Fruit fly (Drosophila melanogaster) whole organism, embryonic: Measurements from ENCODE around the gene Gr64a.

Source experiments
- Awh ChIP-seq: fragments of 200-800 bp; sonication (Bioruptor generic); IDR thresholded peaks from 2 replicates; pipeline ENCODE4, ENCODE4 v1.3.6; 2022; ENCODE audit warnings: missing biosample characterization, missing genetic modification characterization
- B-H2 ChIP-seq: fragments of 200-800 bp; sonication (Bioruptor generic); optimal IDR thresholded peaks from 2 replicates; lab custom pipeline; 2018; ENCODE audit warnings: missing biosample characterization, mild to moderate bottlenecking, missing genetic modification characterization
- BEAF-32 ChIP-seq: fragments of 200-800 bp; sonication (Bioruptor generic); optimal IDR thresholded peaks from 3 replicates; lab custom pipeline; 2017; ENCODE audit warnings: missing biosample characterization, missing genetic modification characterization, mild to moderate bottlenecking, moderate library complexity, missing genetic modification reagents
- CG10267 ChIP-seq: fragments of 200-800 bp; sonication (Bioruptor generic); optimal IDR thresholded peaks from 2 replicates; lab custom pipeline; 2018; ENCODE audit warnings: missing biosample characterization, mild to moderate bottlenecking, missing genetic modification characterization, moderate library complexity
- CG11560 ChIP-seq: fragments of 200-800 bp; sonication (Bioruptor generic); IDR thresholded peaks from 3 replicates; pipeline ENCODE4 v1.3.6; 2022; ENCODE audit warnings: missing biosample characterization, missing genetic modification characterization
- CG16779 ChIP-seq: fragments of 200-800 bp; sonication (Bioruptor generic); IDR thresholded peaks from 2 replicates; pipeline ENCODE4 v1.3.6; 2022; ENCODE audit warnings: missing biosample characterization, missing genetic modification characterization
- CG17912 ChIP-seq: fragments of 200-800 bp; sonication (Bioruptor generic); optimal IDR thresholded peaks from 2 replicates; lab custom pipeline; 2018; ENCODE audit warnings: missing biosample characterization, mild to moderate bottlenecking, missing genetic modification characterization
- CG18599 ChIP-seq: fragments of 200-800 bp; sonication (Bioruptor generic); optimal IDR thresholded peaks from 3 replicates; lab custom pipeline; 2017; ENCODE audit warnings: missing biosample characterization, missing genetic modification characterization, mild to moderate bottlenecking, moderate library complexity, missing genetic modification reagents
- CG18619 ChIP-seq: fragments of 200-800 bp; sonication (Bioruptor generic); optimal IDR thresholded peaks from 3 replicates; lab custom pipeline; 2017; ENCODE audit warnings: missing biosample characterization, mild to moderate bottlenecking, missing genetic modification characterization
- CG30403 ChIP-seq: fragments of 200-800 bp; sonication (Bioruptor generic); optimal IDR thresholded peaks from 3 replicates; lab custom pipeline; 2016; ENCODE audit warnings: missing biosample characterization, missing genetic modification characterization
- CG32767 ChIP-seq: fragments of 200-800 bp; sonication (Bioruptor generic); IDR thresholded peaks from 2 replicates; pipeline ENCODE4 v1.3.6; 2022; ENCODE audit warnings: missing biosample characterization, missing genetic modification characterization
- CG32772 ChIP-seq: fragments of 200-800 bp; sonication (Bioruptor generic); IDR thresholded peaks from 2 replicates; pipeline ENCODE4 v1.3.6; 2022; ENCODE audit warnings: missing biosample characterization, missing genetic modification characterization
- CG3847 ChIP-seq: fragments of 200-800 bp; sonication (Bioruptor generic); IDR thresholded peaks from 2 replicates; pipeline ENCODE4 v1.3.6; 2022; ENCODE audit warnings: missing biosample characterization, missing genetic modification characterization
- CG4328 ChIP-seq: fragments of 200-800 bp; sonication (Bioruptor generic); optimal IDR thresholded peaks from 3 replicates; lab custom pipeline; 2017; ENCODE audit warnings: missing biosample characterization, missing genetic modification reagents, missing genetic modification characterization
- CG4707 ChIP-seq: fragments of 200-800 bp; sonication (Bioruptor generic); optimal IDR thresholded peaks from 2 replicates; lab custom pipeline; 2018; ENCODE audit warnings: missing biosample characterization, mild to moderate bottlenecking, missing genetic modification characterization, moderate library complexity
- CG6765 ChIP-seq: fragments of 200-800 bp; sonication (Bioruptor generic); optimal IDR thresholded peaks from 3 replicates; lab custom pipeline; 2017; ENCODE audit warnings: missing biosample characterization, mild to moderate bottlenecking, missing genetic modification characterization
- CG6791 ChIP-seq: fragments of 200-800 bp; sonication (Bioruptor generic); IDR thresholded peaks from 3 replicates; pipeline ENCODE4 v1.3.6; 2022; ENCODE audit warnings: missing biosample characterization, missing genetic modification characterization; ENCODE audit not compliant: partially characterized antibody
- CG7271 ChIP-seq: fragments of 200-800 bp; sonication (Bioruptor generic); optimal IDR thresholded peaks from 2 replicates; lab custom pipeline; 2018; ENCODE audit warnings: missing biosample characterization, mild to moderate bottlenecking, missing genetic modification characterization, moderate library complexity
- CG7556 ChIP-seq: fragments of 200-800 bp; sonication (Bioruptor generic); optimal IDR thresholded peaks from 2 replicates; lab custom pipeline; 2017; ENCODE audit warnings: missing biosample characterization, mild to moderate bottlenecking, missing genetic modification characterization
- CG7963 ChIP-seq: fragments of 200-800 bp; sonication (Bioruptor generic); IDR thresholded peaks from 3 replicates; pipeline ENCODE4 v1.3.6; 2022; ENCODE audit warnings: missing biosample characterization, missing genetic modification characterization; ENCODE audit not compliant: partially characterized antibody
- CG8478 ChIP-seq: fragments of >200 bp; optimal IDR thresholded peaks from 2 replicates; lab custom pipeline; 2018
- CG9797 ChIP-seq: fragments of 200-800 bp; sonication (Bioruptor generic); optimal IDR thresholded peaks from 3 replicates; lab custom pipeline; 2018; ENCODE audit warnings: missing biosample characterization, mild to moderate bottlenecking, missing genetic modification characterization
- CoRest ChIP-seq: fragments of 200-800 bp; sonication (Bioruptor generic); optimal IDR thresholded peaks from 3 replicates; lab custom pipeline; 2018; ENCODE audit warnings: missing biosample characterization, mild to moderate bottlenecking, missing genetic modification characterization, moderate library complexity
- E2f2 ChIP-seq: fragments of 200-800 bp; sonication (Bioruptor generic); IDR thresholded peaks from 2 replicates; pipeline ENCODE4 v1.3.6; 2022; ENCODE audit warnings: missing biosample characterization, missing genetic modification characterization
- Elba2 ChIP-seq: fragments of 200-800 bp; sonication (Bioruptor generic); optimal IDR thresholded peaks from 3 replicates; lab custom pipeline; 2016; ENCODE audit warnings: missing biosample characterization, missing genetic modification characterization
- HmgD ChIP-seq: fragments of 200-800 bp; sonication (Bioruptor generic); optimal IDR thresholded peaks from 3 replicates; lab custom pipeline; 2016; ENCODE audit warnings: missing biosample characterization, missing genetic modification characterization
- Hr51 ChIP-seq, 2 experiments: fragments of 200-800 bp; sonication (Bioruptor generic); optimal IDR thresholded peaks; 2 replicates in 1 of 2; 3 replicates in 1 of 2; lab custom pipeline; 2016 to 2018; ENCODE audit warnings: missing biosample characterization in 2 of 2, missing genetic modification characterization in 2 of 2, mild to moderate bottlenecking in 1 of 2, moderate library complexity in 1 of 2
- Hsf ChIP-seq: fragments of 200-800 bp; sonication (Bioruptor generic); optimal IDR thresholded peaks from 3 replicates; lab custom pipeline; 2016; ENCODE audit warnings: missing biosample characterization, missing genetic modification characterization
- Max ChIP-seq: fragments of 200-800 bp; sonication (Bioruptor generic); optimal IDR thresholded peaks from 2 replicates; lab custom pipeline; 2016; ENCODE audit warnings: missing biosample characterization, mild to moderate bottlenecking, missing genetic modification characterization
- Nf-YB ChIP-seq: fragments of 200-800 bp; sonication (Bioruptor generic); optimal IDR thresholded peaks from 3 replicates; lab custom pipeline; 2019; ENCODE audit warnings: missing biosample characterization, mild to moderate bottlenecking, missing genetic modification characterization, moderate library complexity
- Sin3A ChIP-seq: fragments of >200 bp; optimal IDR thresholded peaks from 2 replicates; lab custom pipeline; 2018
- Ssrp ChIP-seq: fragments of 200-800 bp; sonication (Bioruptor generic); optimal IDR thresholded peaks from 2 replicates; lab custom pipeline; 2018; ENCODE audit warnings: missing biosample characterization, mild to moderate bottlenecking, missing genetic modification characterization, moderate library complexity
- al ChIP-seq: fragments of 200-800 bp; sonication (Bioruptor generic); IDR thresholded peaks from 2 replicates; pipeline ENCODE4 v1.3.6; 2022; ENCODE audit warnings: missing biosample characterization, missing genetic modification characterization
- chif ChIP-seq, 2 experiments: fragments of 200-800 bp; sonication (Bioruptor generic); optimal IDR thresholded peaks; 3 replicates each; lab custom pipeline; 2016; ENCODE audit warnings: missing biosample characterization in 2 of 2, missing genetic modification characterization in 2 of 2
- dmrt11E ChIP-seq: fragments of 200-800 bp; sonication (Bioruptor generic); optimal IDR thresholded peaks from 3 replicates; lab custom pipeline; 2018; ENCODE audit warnings: missing biosample characterization, mild to moderate bottlenecking, missing genetic modification characterization, moderate library complexity
- dysf ChIP-seq: fragments of 200-800 bp; sonication (Bioruptor generic); IDR thresholded peaks from 3 replicates; pipeline ENCODE4 v1.3.6; 2022; ENCODE audit warnings: missing biosample characterization, missing genetic modification characterization
- eve ChIP-seq, 2 experiments: fragments of >200 bp; optimal IDR thresholded peaks; 2 replicates each; lab custom pipeline; 2017; ENCODE audit warnings: missing biosample characterization in 2 of 2, missing genetic modification characterization in 2 of 2
- fd96Cb ChIP-seq: fragments of 200-800 bp; sonication (Bioruptor generic); optimal IDR thresholded peaks from 2 replicates; lab custom pipeline; 2018; ENCODE audit warnings: missing biosample characterization, mild to moderate bottlenecking, missing genetic modification characterization, moderate library complexity
- gsb-n ChIP-seq: fragments of 200-800 bp; sonication (Bioruptor generic); optimal IDR thresholded peaks from 3 replicates; lab custom pipeline; 2018; ENCODE audit warnings: missing biosample characterization, mild to moderate bottlenecking, missing genetic modification characterization
- inv ChIP-seq: fragments of 200-800 bp; sonication (Bioruptor generic); IDR thresholded peaks from 2 replicates; pipeline ENCODE4 v1.3.6; 2022; ENCODE audit warnings: missing biosample characterization, missing genetic modification characterization; ENCODE audit not compliant: partially characterized antibody
- jigr1 ChIP-seq: fragments of 200-800 bp; sonication (Bioruptor generic); IDR thresholded peaks from 3 replicates; pipeline ENCODE4 v1.3.6; 2022; ENCODE audit warnings: missing biosample characterization, missing genetic modification characterization
- klu ChIP-seq: fragments of 200-800 bp; sonication (Bioruptor generic); IDR thresholded peaks from 2 replicates; pipeline ENCODE4 v1.3.6; 2022; ENCODE audit warnings: missing biosample characterization, missing genetic modification characterization
- lbe ChIP-seq: fragments of 200-800 bp; sonication (Bioruptor generic); optimal IDR thresholded peaks from 2 replicates; lab custom pipeline; 2016; ENCODE audit warnings: missing biosample characterization, mild to moderate bottlenecking, missing genetic modification characterization
- maf-S ChIP-seq: fragments of 200-800 bp; sonication (Bioruptor generic); optimal IDR thresholded peaks from 2 replicates; lab custom pipeline; 2016; ENCODE audit warnings: missing biosample characterization, missing genetic modification characterization
- otp ChIP-seq: fragments of 200-800 bp; sonication (Bioruptor generic); IDR thresholded peaks from 3 replicates; pipeline ENCODE4, ENCODE4 v1.3.6; 2022; ENCODE audit warnings: missing biosample characterization, missing genetic modification characterization
- phol ChIP-seq: fragments of 200-800 bp; sonication (Bioruptor generic); optimal IDR thresholded peaks from 3 replicates; lab custom pipeline; 2018; ENCODE audit warnings: missing biosample characterization, mild to moderate bottlenecking, missing genetic modification characterization, moderate library complexity
- ro ChIP-seq: fragments of 200-800 bp; sonication (Bioruptor generic); IDR thresholded peaks from 2 replicates; pipeline ENCODE4 v1.3.6; 2022; ENCODE audit warnings: missing biosample characterization, missing genetic modification characterization
- sd ChIP-seq: fragments of 200-800 bp; sonication (Bioruptor generic); optimal IDR thresholded peaks from 3 replicates; lab custom pipeline; 2018; ENCODE audit warnings: missing biosample characterization, mild to moderate bottlenecking, missing genetic modification characterization, moderate library complexity
- so ChIP-seq: fragments of 200-800 bp; sonication (Bioruptor generic); IDR thresholded peaks from 3 replicates; pipeline ENCODE4 v1.3.6; 2022; ENCODE audit warnings: missing biosample characterization, missing genetic modification characterization
- ttk ChIP-seq: fragments of 200-800 bp; sonication (Bioruptor generic); IDR thresholded peaks from 2 replicates; pipeline ENCODE4 v2.1.2; 2022; ENCODE audit warnings: missing biosample characterization, missing genetic modification characterization
- z ChIP-seq: fragments of 200-800 bp; sonication (Bioruptor generic); IDR thresholded peaks from 3 replicates; pipeline ENCODE4 v1.3.6; 2022; ENCODE audit warnings: missing biosample characterization, missing genetic modification characterization
- zfh1 ChIP-seq: fragments of 200-800 bp; sonication (Bioruptor generic); IDR thresholded peaks from 3 replicates; pipeline ENCODE4 v1.3.6; 2022; ENCODE audit warnings: missing biosample characterization, missing genetic modification characterization

Gr64a gene

DNA sequence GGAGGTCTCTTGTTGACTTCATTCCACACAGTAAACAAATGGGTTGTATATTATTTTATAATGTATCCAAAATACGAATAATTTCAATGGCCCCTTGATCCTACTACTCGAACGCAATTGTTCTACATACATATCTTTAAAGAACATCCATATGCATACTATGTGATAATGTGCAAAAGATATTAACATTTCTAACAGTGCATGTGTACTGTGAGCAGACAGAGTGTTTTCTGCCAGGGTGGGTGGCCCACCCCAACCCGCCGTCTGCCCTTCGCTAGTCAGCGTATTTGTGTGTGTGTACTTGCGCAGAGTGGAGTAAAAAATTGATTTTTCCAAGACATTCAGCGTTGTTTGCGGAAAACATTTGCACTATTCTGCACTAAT is 44.4 kb downstream of the Gr64a start (continued):
- TF ChIP-seq CG8478 (lab: Kevin White, UChicago) (no peak), CG3847 (GFP tag; lab: Robert Waterston, UW) (no peak), CG7556 (GFP tag; lab: Kevin White, UChicago) (peak; percentile 46), Elba2 (GFP tag; lab: Kevin White, UChicago) (no peak), dysf (GFP tag; lab: Robert Waterston, UW) (peak; percentile 78), CG11560 (tag; lab: Robert Waterston, UW) (no peak), CG18619 (GFP tag; lab: Kevin White, UChicago) (no peak), BEAF-32 (GFP tag; lab: Kevin White, UChicago) (no peak), Nf-YB (GFP tag; lab: Kevin White, UChicago) (no peak), phol (tag; lab: Kevin White, UChicago) (peak; percentile 31), zfh1 (GFP tag; lab: Robert Waterston, UW) (peak; percentile 87), chif (GFP tag; optimal IDR thresholded peaks at IDR 0.05; lab: Kevin White, UChicago) (peak in 1 of 2 experiments; percentile 2), lbe (GFP tag; lab: Kevin White, UChicago) (peak; percentile 62), maf-S (GFP tag; lab: Kevin White, UChicago) (no peak), CG16779 (GFP tag; lab: Robert Waterston, UW) (no peak), HmgD (GFP tag; lab: Kevin White, UChicago) (no peak), Hsf (GFP tag; lab: Kevin White, UChicago) (peak; percentile 37), CG32767 (GFP tag; lab: Robert Waterston, UW) (peak; percentile 40), CG30403 (GFP tag; lab: Kevin White, UChicago) (no peak), Hr51 (GFP tag; optimal IDR thresholded peaks at IDR 0.05; lab: Kevin White, UChicago) (peak in 1 of 2 experiments; percentile 56), CG32772 (peak; percentile 69), CG6765 (no peak), fd96Cb (tag; lab: Kevin White, UChicago) (peak; percentile 60), otp (GFP tag; lab: Robert Waterston, UW) (peak; percentile 64; the same call in 1 of the 3 replicates), B-H2 (GFP tag; lab: Kevin White, UChicago) (no peak), inv (no peak), Max (GFP tag; lab: Kevin White, UChicago) (no peak), CG17912 (GFP tag; lab: Kevin White, UChicago) (no peak), CG4707 (GFP tag; lab: Kevin White, UChicago) (peak; percentile 33), Awh (GFP tag; lab: Robert Waterston, UW) (peak; percentile 68), al (GFP tag; lab: Robert Waterston, UW) (peak; percentile 46; the same call in 1 of the 2 replicates), sd (tag; lab: Kevin White, UChicago) (no peak), CG9797 (GFP tag; lab: Kevin White, UChicago) (no peak), so (GFP tag; lab: Robert Waterston, UW) (peak; percentile 8; the same call in 1 of the 3 replicates), ro (peak; percentile 28; the same call in 1 of the 2 replicates), jigr1 (peak; percentile 51; the same call in 2 of the 3 replicates), gsb-n (tag; lab: Kevin White, UChicago) (no peak), Ssrp (peak; percentile 47), Sin3A (lab: Kevin White, UChicago) (no peak), CG7963 (no peak), CG4328 (GFP tag; lab: Kevin White, UChicago) (no peak), dmrt11E (tag; lab: Kevin White, UChicago) (no peak), CG6791 (GFP tag; lab: Robert Waterston, UW) (no peak), CG10267 (tag; lab: Kevin White, UChicago) (no peak), ttk (GFP tag; lab: Robert Waterston, UW) (peak; percentile 81), z (GFP tag; lab: Robert Waterston, UW) (no peak), E2f2 (GFP tag; lab: Robert Waterston, UW) (no peak), CoRest (no peak), CG7271 (tag; lab: Kevin White, UChicago) (no peak), eve (GFP tag; optimal IDR thresholded peaks at IDR 0.05; lab: Kevin White, UChicago) (peak in 1 of 2 experiments; percentile 72), klu (peak; percentile 38; the same call in 1 of the 2 replicates), CG18599 (GFP tag; lab: Kevin White, UChicago) (peak; percentile 66)
